Fruit fly (Drosophila melanogaster) whole organism, adult: ENCODE data around the gene Pep.

ENCODE experiments used
- CG11617 ChIP-seq: fragments of 200-800 bp; sonication (Bioruptor generic); optimal IDR thresholded peaks from 2 replicates; lab custom pipeline; 2017; ENCODE audit warnings: mild to moderate bottlenecking, missing biosample characterization, missing genetic modification reagents, missing genetic modification characterization
- CG14711 ChIP-seq: fragments of 200-800 bp; sonication (Bioruptor generic); optimal IDR thresholded peaks from 2 replicates; lab custom pipeline; 2018; ENCODE audit warnings: missing biosample characterization, mild to moderate bottlenecking, missing genetic modification characterization, moderate library complexity
- CG33017 ChIP-seq: fragments of 200-800 bp; sonication (Bioruptor generic); optimal IDR thresholded peaks from 2 replicates; lab custom pipeline; 2018; ENCODE audit warnings: missing biosample characterization, mild to moderate bottlenecking, missing genetic modification characterization, moderate library complexity
- CG7045 ChIP-seq: fragments of 200-800 bp; sonication (Bioruptor generic); optimal IDR thresholded peaks from 2 replicates; lab custom pipeline; 2017; ENCODE audit warnings: missing biosample characterization, mild to moderate bottlenecking, missing genetic modification characterization
- CG7101 ChIP-seq: fragments of 200-800 bp; sonication (Bioruptor generic); optimal IDR thresholded peaks from 2 replicates; lab custom pipeline; 2018; ENCODE audit warnings: missing biosample characterization, mild to moderate bottlenecking, missing genetic modification characterization, moderate library complexity
- Crg-1 ChIP-seq: fragments of 200-800 bp; sonication (Bioruptor generic); optimal IDR thresholded peaks from 2 replicates; lab custom pipeline; 2016; ENCODE audit warnings: missing biosample characterization, missing genetic modification characterization
- Hr96 ChIP-seq: fragments of 200-800 bp; sonication (Bioruptor generic); optimal IDR thresholded peaks from 2 replicates; lab custom pipeline; 2016; ENCODE audit warnings: missing biosample characterization, missing genetic modification characterization
- cnc ChIP-seq, 2 experiments: fragments of >200 bp; optimal IDR thresholded peaks; 2 replicates each; lab custom pipeline; 2017
- kay ChIP-seq: fragments of 200-800 bp; sonication (Bioruptor generic); peaks from one replicate; lab custom pipeline; 2016; ENCODE audit warnings: missing biosample characterization, missing genetic modification characterization, borderline replicate concordance
- toe ChIP-seq: fragments of 200-800 bp; sonication (Bioruptor generic); optimal IDR thresholded peaks from 2 replicates; lab custom pipeline; 2016; ENCODE audit warnings: missing biosample characterization, missing genetic modification characterization

dm6 chr3L:17625574-17626128, 19.2 kb downstream of the Pep start:
- TF ChIP-seq CG7101, result no peak
- no peak for TF ChIP-seq toe (GFP tag; lab: Kevin White, UChicago)
- no peak for TF ChIP-seq cnc (optimal IDR thresholded peaks at IDR 0.05; lab: Kevin White, UChicago)
- TF ChIP-seq Hr96 (GFP tag; lab: Kevin White, UChicago), result no peak
- TF ChIP-seq CG14711 (tag; lab: Kevin White, UChicago), result no peak
- TF ChIP-seq kay (GFP tag; lab: Kevin White, UChicago), result peak; percentile 70
- TF ChIP-seq CG7045, result no peak
- TF ChIP-seq CG11617 (GFP tag; lab: Kevin White, UChicago), result no peak
- TF ChIP-seq CG33017 (tag; lab: Kevin White, UChicago), result no peak
- no peak for TF ChIP-seq Crg-1 (GFP tag; lab: Kevin White, UChicago)
